Fruit fly (Drosophila melanogaster): ENCODE data around the gene sturkopf.

sturkopf gene

DNA sequence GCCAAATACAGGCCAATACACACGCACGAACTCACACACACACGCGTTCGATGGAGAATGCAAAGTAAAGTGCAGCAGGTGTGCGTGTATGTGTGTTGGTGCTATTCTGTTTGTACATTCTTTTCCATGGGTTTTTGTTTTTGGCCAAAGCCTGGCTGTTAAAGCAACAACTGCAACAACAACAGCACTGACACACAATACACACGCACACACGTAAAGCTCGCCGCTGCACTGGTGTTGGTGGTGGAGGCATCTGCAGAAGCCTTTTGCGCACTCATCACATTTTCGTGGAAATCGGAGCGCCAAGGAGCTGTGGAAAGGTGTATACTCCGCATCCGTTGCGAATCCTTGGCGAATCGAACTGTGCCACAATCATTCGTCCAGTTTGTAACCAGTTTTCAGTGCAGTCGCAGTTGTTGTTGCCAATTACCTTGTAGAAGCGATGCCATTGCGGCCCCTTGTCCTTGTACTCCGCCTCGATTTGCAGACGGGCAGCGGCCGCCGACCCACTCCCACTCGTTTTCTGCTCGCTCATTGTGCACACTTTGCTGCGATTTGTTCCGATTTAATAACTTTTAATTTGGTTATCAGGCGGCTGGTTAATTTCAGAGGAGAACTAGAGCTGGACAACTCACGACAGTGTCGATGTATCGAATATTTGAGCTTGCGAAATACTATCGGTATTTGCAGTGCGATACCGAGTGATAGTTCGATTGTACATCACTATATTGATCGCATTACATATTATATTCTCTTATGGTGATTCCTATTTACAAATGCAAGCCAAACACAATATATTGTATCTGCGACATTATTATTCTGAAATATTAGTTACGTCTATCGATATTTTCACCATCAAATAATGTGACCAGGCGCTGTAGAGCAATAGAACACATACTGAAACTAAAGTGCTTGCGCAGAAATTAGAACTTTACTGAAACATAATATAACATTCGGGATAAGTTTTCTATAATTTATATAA is 37.1 kb upstream of the sturkopf start (continued):
- TF ChIP-seq CG15011 (GFP tag; optimal IDR thresholded peaks at IDR 0.05) (no peak), Max (GFP tag; optimal IDR thresholded peaks at IDR 0.05) (peak; percentile 20), CG6689 (GFP tag; IDR thresholded peaks at IDR 0.05) (peak; percentile 29; the same call in 1 of the 2 replicates), CG4404 (GFP tag; IDR thresholded peaks at IDR 0.05) (no peak), MBD-R2 (GFP tag; IDR thresholded peaks at IDR 0.05) (peak; percentile 51), Antp (GFP tag; optimal IDR thresholded peaks at IDR 0.05) (peak; percentile 31), tx (GFP tag; optimal IDR thresholded peaks at IDR 0.05) (peak; percentile 34), ssp (GFP tag; IDR thresholded peaks at IDR 0.05) (peak; percentile 21; the same call in 1 of the 2 replicates), CG16813 (GFP tag; IDR thresholded peaks at IDR 0.05; ENCODE audit: partially characterized antibody) (peak; percentile 98), CG11093 (GFP tag; IDR thresholded peaks at IDR 0.05) (no peak), maf-S (GFP tag; optimal IDR thresholded peaks at IDR 0.05) (peak; percentile 35), Dbx (GFP tag; IDR thresholded peaks at IDR 0.05) (peak; percentile 56; the same call in 1 of the 3 replicates), CG8290 (GFP tag; optimal IDR thresholded peaks at IDR 0.05) (peak; percentile 39), CG8290 (tag; optimal IDR thresholded peaks at IDR 0.05) (peak in 1 of 2 experiments; percentile 77), CG1832 (GFP tag; optimal IDR thresholded peaks at IDR 0.05) (no peak), dati (GFP tag; IDR thresholded peaks at IDR 0.05) (no peak), CG12942 (GFP tag; optimal IDR thresholded peaks at IDR 0.05) (peak; percentile 2), CG12155 (GFP tag; optimal IDR thresholded peaks at IDR 0.05) (peak; percentile 22), Dp (GFP tag; optimal IDR thresholded peaks at IDR 0.05) (peak; percentile 32), Sin3A (optimal IDR thresholded peaks at IDR 0.05) (peak; percentile 36), C15 (GFP tag; IDR thresholded peaks at IDR 0.05) (no peak), kni (GFP tag; optimal IDR thresholded peaks at IDR 0.05) (no peak), croc (GFP tag; conservative IDR thresholded peaks at IDR 0.05) (no peak), CG8924 (tag; optimal IDR thresholded peaks at IDR 0.05) (peak; percentile 42), CG2116 (GFP tag; optimal IDR thresholded peaks at IDR 0.05) (peak; percentile 75), Med (GFP tag) (peak; percentile 88), D19B (GFP tag; optimal IDR thresholded peaks at IDR 0.05) (no peak), Sry-δ (GFP tag; optimal IDR thresholded peaks at IDR 0.05) (peak; percentile 98), CG14710 (tag; optimal IDR thresholded peaks at IDR 0.05) (peak; percentile 57), Mad (GFP tag; optimal IDR thresholded peaks at IDR 0.05) (no peak), CG34422 (GFP tag; IDR thresholded peaks at IDR 0.05) (no peak; the same call in 2 of the 3 replicates), tap (tag; optimal IDR thresholded peaks at IDR 0.05) (peak; percentile 19), CG12104 (GFP tag; optimal IDR thresholded peaks at IDR 0.05) (peak; percentile 23), CG13624 (GFP tag; optimal IDR thresholded peaks at IDR 0.05) (peak; percentile 25), nerfin-2 (GFP tag; IDR thresholded peaks at IDR 0.05; ENCODE audit: partially characterized antibody) (peak; percentile 96), Hsf (GFP tag; optimal IDR thresholded peaks at IDR 0.05) (peak; percentile 49), CG1529 (GFP tag; optimal IDR thresholded peaks at IDR 0.05) (no peak), klu (GFP tag; IDR thresholded peaks at IDR 0.05) (no peak), caup (GFP tag; optimal IDR thresholded peaks at IDR 0.05; ENCODE audit: severe bottlenecking) (peak; percentile 11), CTCF (GFP tag; optimal IDR thresholded peaks at IDR 0.05) (no peak)

DNA sequence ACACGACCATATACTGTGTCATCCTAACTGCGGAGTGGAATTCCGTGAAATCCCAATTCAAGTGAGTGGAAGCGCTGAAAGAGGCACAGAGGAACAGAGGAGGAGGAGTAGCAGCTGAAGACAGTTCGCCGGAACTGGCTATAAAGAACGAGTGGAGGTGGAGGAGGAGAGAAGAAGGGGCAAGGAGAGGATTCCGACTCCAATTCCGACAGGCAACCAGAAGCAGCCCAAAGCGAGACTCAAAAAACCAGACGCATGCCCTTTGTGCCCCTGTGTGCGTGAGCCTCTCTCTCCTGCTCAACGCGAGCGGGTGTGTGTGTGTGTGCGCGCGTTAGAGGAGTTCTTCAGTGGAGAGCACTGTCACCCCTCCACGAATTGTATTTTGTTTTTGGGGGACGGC is 36.2 kb upstream of the sturkopf start:
- TF ChIP-seq CG12299 (tag; optimal IDR thresholded peaks at IDR 0.05) (no peak), z (GFP tag; IDR thresholded peaks at IDR 0.05) (peak; percentile 88), HLH4C (GFP tag; IDR thresholded peaks at IDR 0.05; ENCODE audit: partially characterized antibody) (0 out of 3 replicates have a peak, but pooled peaks have one; percentile 12), ham (GFP tag; IDR thresholded peaks at IDR 0.05) (no peak), Ssrp (tag; optimal IDR thresholded peaks at IDR 0.05) (no peak), jigr1 (GFP tag; IDR thresholded peaks at IDR 0.05) (no peak), Trl (optimal IDR thresholded peaks at IDR 0.05) (peak; percentile 57 to 65), Trl (GFP tag; optimal IDR thresholded peaks at IDR 0.05) (no peak), Max (GFP tag; optimal IDR thresholded peaks at IDR 0.05) (no peak), oc (tag; optimal IDR thresholded peaks at IDR 0.05) (no peak), CG43689 (GFP tag; IDR thresholded peaks at IDR 0.05) (no peak), tin (GFP tag; optimal IDR thresholded peaks at IDR 0.05) (no peak), Hr39 (optimal IDR thresholded peaks at IDR 0.05) (peak; percentile 44), CG9437 (GFP tag; optimal IDR thresholded peaks at IDR 0.05) (no peak), CG10321 (GFP tag; IDR thresholded peaks at IDR 0.05) (no peak)

Data from whole organism, embryonic.